Fruit fly (Drosophila melanogaster) whole organism, embryonic: ENCODE results near the gene CG15286.

Experiments used
- B-H2 ChIP-seq: fragments of 200-800 bp; sonication (Bioruptor generic); optimal IDR thresholded peaks from 2 replicates; lab custom pipeline; 2018; ENCODE audit warnings: missing biosample characterization, mild to moderate bottlenecking, missing genetic modification characterization
- CG16813 ChIP-seq: fragments of 200-800 bp; sonication (Bioruptor generic); IDR thresholded peaks from 3 replicates; pipeline ENCODE4 v1.3.6; 2022; ENCODE audit warnings: missing biosample characterization, missing genetic modification characterization; ENCODE audit not compliant: partially characterized antibody
- CG33557 ChIP-seq: fragments of 200-800 bp; sonication (Bioruptor generic); optimal IDR thresholded peaks from 2 replicates; lab custom pipeline; 2019; ENCODE audit warnings: missing biosample characterization, mild to moderate bottlenecking, missing genetic modification characterization, moderate library complexity
- Sin3A ChIP-seq: fragments of >200 bp; optimal IDR thresholded peaks from 2 replicates; lab custom pipeline; 2018
- trem ChIP-seq: fragments of 200-800 bp; optimal IDR thresholded peaks from 3 replicates; lab custom pipeline; 2019; ENCODE audit warnings: missing biosample characterization, mild to moderate bottlenecking, missing genetic modification characterization, moderate library complexity
- wek ChIP-seq: fragments of 200-800 bp; sonication (Bioruptor generic); optimal IDR thresholded peaks from 3 replicates; lab custom pipeline; 2018; ENCODE audit warnings: missing biosample characterization, mild to moderate bottlenecking, missing genetic modification characterization, moderate library complexity

DNA sequence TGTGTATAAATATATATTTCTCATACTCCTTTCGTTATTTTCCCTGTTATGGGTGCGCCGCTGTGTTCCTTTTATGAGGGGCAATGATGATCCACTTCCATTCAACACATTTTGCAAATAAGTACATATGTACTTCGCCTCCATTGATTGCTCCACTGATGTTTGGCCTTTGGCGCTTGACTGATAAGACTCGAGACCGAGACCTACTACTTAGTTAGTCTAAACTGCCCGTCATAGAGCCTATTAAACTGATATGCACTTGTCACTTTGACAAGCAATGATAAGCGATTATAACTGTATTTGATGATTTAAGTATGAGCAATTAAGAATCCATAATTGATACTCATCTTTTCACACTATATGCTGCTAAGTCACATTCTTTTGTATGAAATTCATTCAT lies 18.2 kb downstream of the CG15286 start:
- TF ChIP-seq trem (tag; lab: Kevin White, UChicago) (no peak), CG16813 (GFP tag; lab: Robert Waterston, UW) (no peak), Sin3A (no peak), CG33557 (GFP tag; lab: Kevin White, UChicago) (no peak), B-H2 (GFP tag; lab: Kevin White, UChicago) (no peak), wek (GFP tag; lab: Kevin White, UChicago) (no peak)
